Worm (Caenorhabditis elegans) whole organism, mixed stage, embryonic: ENCODE results near the gene C24H10.2.
A peak's percentile ranks its signal among the peaks of the same experiment; 100 is the strongest.

Source experiments
- M03D4.4 ChIP-seq: sonication (generic microtip); optimal IDR thresholded peaks from 2 replicates; lab custom pipeline; 2017; ENCODE audit warnings: mild to moderate bottlenecking, missing genetic modification characterization, missing compliant biosample characterization
- bed-3 ChIP-seq: fragments of 200-800 bp; sonication (Bioruptor generic); optimal IDR thresholded peaks from 3 replicates; lab custom pipeline; 2018; ENCODE audit warnings: mild to moderate bottlenecking, missing genetic modification characterization, moderate library complexity, missing compliant biosample characterization
- blmp-1 ChIP-seq: fragments of 150-350 bp; optimal IDR thresholded peaks from 2 replicates; lab custom pipeline; 2014; ENCODE audit warnings: missing biosample characterization, missing genetic modification characterization
- ceh-39 ChIP-seq: fragments of 150-350 bp; optimal IDR thresholded peaks from 2 replicates; lab custom pipeline; 2014; ENCODE audit warnings: missing biosample characterization, missing genetic modification characterization
- ceh-43 ChIP-seq: fragments of 200-800 bp; sonication (Bioruptor generic); optimal IDR thresholded peaks from 2 replicates; lab custom pipeline; 2018; ENCODE audit warnings: mild to moderate bottlenecking, missing genetic modification characterization, moderate library complexity, missing compliant biosample characterization
- ceh-83 ChIP-seq: fragments of 200-800 bp; sonication (Bioruptor generic); optimal IDR thresholded peaks from 2 replicates; lab custom pipeline; 2018; ENCODE audit warnings: mild to moderate bottlenecking, missing genetic modification characterization, missing compliant biosample characterization
- ces-1 ChIP-seq: fragments of 150-350 bp; optimal IDR thresholded peaks from 2 replicates; lab custom pipeline; 2014; ENCODE audit warnings: missing biosample characterization, missing genetic modification reagents, missing genetic modification characterization
- cnd-1 ChIP-seq: fragments of 200-800 bp; sonication (Bioruptor generic); optimal IDR thresholded peaks from 2 replicates; lab custom pipeline; 2018; ENCODE audit warnings: mild to moderate bottlenecking, missing genetic modification characterization, missing compliant biosample characterization
- drap-1 ChIP-seq: fragments of 200-800 bp; sonication (Bioruptor generic); optimal IDR thresholded peaks from 3 replicates; lab custom pipeline; 2018; ENCODE audit warnings: mild to moderate bottlenecking, missing genetic modification characterization, missing compliant biosample characterization
- elt-1 ChIP-seq: sonication (generic microtip); optimal IDR thresholded peaks from 2 replicates; lab custom pipeline; 2017; ENCODE audit warnings: missing genetic modification characterization, mild to moderate bottlenecking, missing compliant biosample characterization, antibody characterized with exemption, moderate library complexity, borderline replicate concordance; ENCODE audit not compliant: insufficient read depth
- elt-3 ChIP-seq: fragments of 150-350 bp; optimal IDR thresholded peaks from 2 replicates; lab custom pipeline; 2014; ENCODE audit warnings: missing biosample characterization, missing genetic modification characterization
- flh-1 ChIP-seq: fragments of 200-800 bp; sonication (Bioruptor generic); optimal IDR thresholded peaks from 2 replicates; lab custom pipeline; 2018; ENCODE audit warnings: mild to moderate bottlenecking, missing genetic modification characterization, moderate library complexity, missing compliant biosample characterization
- ham-2 ChIP-seq: fragments of 200-800 bp; sonication (Bioruptor generic); optimal IDR thresholded peaks from 2 replicates; lab custom pipeline; 2018; ENCODE audit warnings: mild to moderate bottlenecking, missing genetic modification characterization, missing compliant biosample characterization
- hlh-1 ChIP-seq: fragments of 150-350 bp; optimal IDR thresholded peaks from 2 replicates; lab custom pipeline; 2014; ENCODE audit warnings: missing biosample characterization, missing genetic modification reagents, missing genetic modification characterization
- lin-13 ChIP-seq: fragments of 150-350 bp; optimal IDR thresholded peaks from 2 replicates; lab custom pipeline; 2014; ENCODE audit warnings: missing biosample characterization, missing genetic modification characterization
- lin-32 ChIP-seq: fragments of 200-800 bp; sonication (Bioruptor generic); optimal IDR thresholded peaks from 2 replicates; lab custom pipeline; 2018; ENCODE audit warnings: mild to moderate bottlenecking, missing genetic modification characterization, missing compliant biosample characterization
- lsy-2 ChIP-seq: fragments of 150-350 bp; optimal IDR thresholded peaks from 2 replicates; lab custom pipeline; 2014; ENCODE audit warnings: missing biosample characterization, missing genetic modification characterization
- mab-5 ChIP-seq: fragments of 150-350 bp; optimal IDR thresholded peaks from 2 replicates; lab custom pipeline; 2014; ENCODE audit warnings: missing biosample characterization, missing genetic modification characterization
- mep-1 ChIP-seq: fragments of 150-350 bp; optimal IDR thresholded peaks from 2 replicates; lab custom pipeline; 2017; ENCODE audit warnings: missing biosample characterization, missing genetic modification reagents, missing genetic modification characterization, inconsistent platforms
- mls-2 ChIP-seq: sonication (generic microtip); optimal IDR thresholded peaks from 2 replicates; lab custom pipeline; 2016; ENCODE audit warnings: mild to moderate bottlenecking, missing genetic modification characterization, moderate library complexity, missing compliant biosample characterization
- nhr-2 ChIP-seq: fragments of 150-350 bp; optimal IDR thresholded peaks from 2 replicates; lab custom pipeline; 2014; ENCODE audit warnings: missing biosample characterization, missing genetic modification characterization
- nhr-237 ChIP-seq: fragments of 150-350 bp; optimal IDR thresholded peaks from 2 replicates; lab custom pipeline; 2014; ENCODE audit warnings: missing biosample characterization, missing genetic modification characterization
- nhr-28 ChIP-seq: fragments of 150-350 bp; optimal IDR thresholded peaks from 2 replicates; lab custom pipeline; 2014; ENCODE audit warnings: missing biosample characterization, missing genetic modification characterization
- nhr-76 ChIP-seq: sonication (generic microtip); optimal IDR thresholded peaks from 2 replicates; lab custom pipeline; 2017; ENCODE audit warnings: missing biosample characterization, missing genetic modification characterization
- pha-4 ChIP-seq: fragments of 150-350 bp; optimal IDR thresholded peaks from 2 replicates; lab custom pipeline; 2018; ENCODE audit warnings: missing biosample characterization, missing genetic modification reagents, missing genetic modification characterization
- sem-2 ChIP-seq: fragments of 200-800 bp; sonication (Bioruptor generic); optimal IDR thresholded peaks from 2 replicates; lab custom pipeline; 2018; ENCODE audit warnings: mild to moderate bottlenecking, missing genetic modification characterization, missing compliant biosample characterization
- snpc-4 ChIP-seq: fragments of 150-350 bp; optimal IDR thresholded peaks from 2 replicates; lab custom pipeline; 2014; ENCODE audit warnings: missing biosample characterization, missing genetic modification characterization
- sptf-1 ChIP-seq: sonication (generic microtip); optimal IDR thresholded peaks from 2 replicates; lab custom pipeline; 2017; ENCODE audit warnings: mild to moderate bottlenecking, missing genetic modification characterization, moderate library complexity, missing compliant biosample characterization
- tbx-8 ChIP-seq: fragments of 200-800 bp; sonication (Bioruptor generic); optimal IDR thresholded peaks from 2 replicates; lab custom pipeline; 2018; ENCODE audit warnings: mild to moderate bottlenecking, missing genetic modification characterization, moderate library complexity, missing compliant biosample characterization
- unc-120 ChIP-seq: sonication (generic microtip); optimal IDR thresholded peaks from 2 replicates; lab custom pipeline; 2017; ENCODE audit warnings: missing genetic modification characterization, missing compliant biosample characterization; ENCODE audit not compliant: poor library complexity, severe bottlenecking
- unc-39 ChIP-seq: fragments of 150-350 bp; optimal IDR thresholded peaks from 2 replicates; lab custom pipeline; 2014; ENCODE audit warnings: missing biosample characterization, missing genetic modification characterization
- zip-8 ChIP-seq: fragments of 150-350 bp; optimal IDR thresholded peaks from 2 replicates; lab custom pipeline; 2014; ENCODE audit warnings: missing biosample characterization, missing genetic modification characterization

C24H10.2 gene

DNA sequence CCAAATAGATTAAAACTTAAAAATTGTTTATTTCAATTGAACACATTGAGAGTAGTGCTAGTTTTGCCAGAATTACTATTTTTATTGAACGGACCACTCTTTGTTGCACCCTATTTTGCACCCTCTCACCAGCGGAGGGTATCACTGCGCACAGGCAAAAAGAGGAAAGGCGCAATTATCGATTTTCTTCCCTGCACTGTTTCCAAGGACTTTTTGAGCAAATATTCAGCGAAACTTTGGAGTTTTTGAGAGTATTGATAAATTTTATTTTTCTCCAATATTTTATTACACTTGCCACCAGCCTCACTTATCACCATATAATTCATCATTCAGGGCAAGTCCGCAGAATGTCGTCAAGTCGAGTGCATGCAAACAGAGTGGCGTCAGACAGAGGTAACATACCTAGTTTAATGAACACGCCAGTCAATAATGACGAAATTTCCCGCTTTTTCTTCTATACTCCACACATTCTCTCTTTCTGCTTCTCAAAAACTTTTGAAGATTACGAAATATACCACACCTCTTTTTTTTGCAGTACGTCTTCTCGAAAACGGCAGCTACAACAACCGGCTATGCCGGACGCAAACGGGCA lies 46.2 kb upstream of the C24H10.2 start:
- TF ChIP-seq lsy-2 (no peak), ceh-39 (peak; percentile 23), mep-1 (tag; lab: Kevin White, UChicago) (peak; percentile 46)

- TF ChIP-seq ceh-39: no peak
- TF ChIP-seq mep-1 (tag; lab: Kevin White, UChicago): no peak
- no peak for TF ChIP-seq zip-8
- no peak for TF ChIP-seq elt-1 (tag; lab: Kevin White, UChicago)
- TF ChIP-seq elt-3: no peak
- no peak for TF ChIP-seq nhr-76 (tag; lab: Kevin White, UChicago)
- TF ChIP-seq drap-1 (GFP tag; lab: Kevin White, UChicago): no peak
- TF ChIP-seq hlh-1 (tag; lab: Kevin White, UChicago): no peak
- no peak for TF ChIP-seq lin-32
- TF ChIP-seq flh-1 (GFP tag; lab: Kevin White, UChicago): no peak
- TF ChIP-seq nhr-2 (tag; lab: Kevin White, UChicago): no peak
- TF ChIP-seq ham-2 (GFP tag; lab: Kevin White, UChicago): no peak
- TF ChIP-seq, all 35 proteins: peak for 0
These were observed 43.4 kb upstream of the C24H10.2 start, which contains the start of gene ZC449.2 for ce11 chrX:5020996-5021395. Gene ZC449.2, plus strand, starts transcription at chrX:5021285.

DNA sequence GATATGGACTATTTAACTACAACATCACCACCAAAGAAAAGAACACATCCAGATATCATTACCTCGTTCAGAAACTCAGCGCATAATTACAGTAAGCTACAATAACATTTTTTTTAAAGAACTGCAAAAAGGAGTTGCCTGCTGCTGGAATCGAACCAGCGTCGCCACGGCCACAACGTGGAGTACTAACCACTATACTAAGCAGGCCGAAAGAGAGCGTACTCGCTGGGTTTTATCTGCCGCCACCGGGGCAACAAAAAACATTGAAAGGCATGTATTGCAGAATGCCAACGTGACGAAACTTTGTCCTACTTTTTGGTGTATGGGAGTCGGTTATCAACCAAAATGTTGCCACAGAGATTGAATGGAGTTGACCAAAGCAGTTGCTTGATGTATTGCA lies 41.7 kb upstream of the C24H10.2 start:
- TF ChIP-seq zip-8 (no peak), ces-1 (GFP tag; lab: Kevin White, UChicago) (no peak), nhr-2 (tag; lab: Kevin White, UChicago) (no peak), ceh-43 (GFP tag; lab: Kevin White, UChicago) (peak; percentile 42), unc-39 (tag; lab: Kevin White, UChicago) (no peak), sem-2 (GFP tag; lab: Kevin White, UChicago) (peak; percentile 67), drap-1 (GFP tag; lab: Kevin White, UChicago) (peak; percentile 67), mls-2 (tag; lab: Kevin White, UChicago) (peak; percentile 58), snpc-4 (tag; lab: Kevin White, UChicago) (no peak), ceh-83 (GFP tag; lab: Kevin White, UChicago) (peak; percentile 77), elt-3 (no peak), ham-2 (GFP tag; lab: Kevin White, UChicago) (peak; percentile 36), tbx-8 (GFP tag; lab: Kevin White, UChicago) (peak; percentile 60), bed-3 (peak; percentile 28), sptf-1 (peak; percentile 84), mep-1 (tag; lab: Kevin White, UChicago) (no peak), cnd-1 (tag; lab: Kevin White, UChicago) (peak; percentile 72), flh-1 (GFP tag; lab: Kevin White, UChicago) (no peak), unc-120 (peak; percentile 36), lin-13 (tag; lab: Kevin White, UChicago) (no peak), mab-5 (tag; lab: Kevin White, UChicago) (no peak), blmp-1 (tag; lab: Kevin White, UChicago) (no peak), pha-4 (tag; lab: Kevin White, UChicago) (no peak), nhr-237 (tag; lab: Kevin White, UChicago) (no peak), nhr-28 (tag; lab: Kevin White, UChicago) (no peak), M03D4.4 (tag; lab: Kevin White, UChicago) (peak; percentile 80), nhr-76 (tag; lab: Kevin White, UChicago) (no peak), lin-32 (peak; percentile 26), lsy-2 (no peak), ceh-39 (no peak), hlh-1 (tag; lab: Kevin White, UChicago) (no peak)

DNA sequence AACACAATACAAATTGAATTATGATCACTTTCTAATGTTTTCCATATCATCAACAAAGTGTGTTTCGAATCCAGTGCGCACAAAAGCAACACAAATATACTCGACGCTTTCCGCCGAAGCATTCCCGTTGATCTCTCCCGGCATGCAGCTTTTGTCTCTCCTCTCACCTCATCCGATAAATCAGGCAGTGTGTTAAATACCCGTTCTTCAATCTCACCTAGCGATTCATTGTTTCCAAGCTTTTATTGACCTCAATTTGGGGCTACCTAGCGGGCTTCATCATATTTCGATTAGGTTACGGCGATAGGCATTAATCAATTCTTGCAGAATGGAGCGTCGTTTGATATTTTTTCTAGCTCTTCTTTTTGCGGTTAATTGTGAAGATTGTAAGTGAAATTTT lies 40.1 kb upstream of the C24H10.2 start, which contains the start of gene ZC449.1:
Gene ZC449.1 (plus strand): TSS at position 121 of the 400 bp plus-strand sequence.
- peak; percentile 51 for TF ChIP-seq ham-2 (GFP tag; lab: Kevin White, UChicago)
- no peak for TF ChIP-seq bed-3

DNA sequence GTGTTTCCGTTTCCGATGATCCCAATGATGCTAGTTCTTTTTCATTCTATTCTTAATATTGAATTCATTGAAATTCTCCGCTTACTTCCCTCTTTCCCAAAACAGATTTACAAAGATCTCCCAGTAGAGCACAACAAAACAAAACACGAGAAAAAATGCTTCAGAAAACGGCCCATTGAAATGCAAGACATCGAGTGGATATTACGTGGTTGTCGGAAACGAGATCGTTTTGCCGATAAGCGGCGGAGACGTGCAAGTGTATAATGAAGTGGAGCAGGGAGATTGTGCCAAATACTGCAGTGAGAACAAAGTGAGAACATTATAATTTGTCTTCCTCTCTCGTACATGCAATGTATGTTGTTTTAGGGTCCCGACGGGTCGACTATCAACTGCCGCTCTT lies 37.9 kb upstream of the C24H10.2 start:
- TF ChIP-seq blmp-1 (tag; lab: Kevin White, UChicago): no peak
- TF ChIP-seq ceh-39: no peak
- TF ChIP-seq mls-2 (tag; lab: Kevin White, UChicago): no peak
